Fruit fly (Drosophila melanogaster): Measurements from ENCODE around the gene Octalpha2R.

Octalpha2R gene

DNA sequence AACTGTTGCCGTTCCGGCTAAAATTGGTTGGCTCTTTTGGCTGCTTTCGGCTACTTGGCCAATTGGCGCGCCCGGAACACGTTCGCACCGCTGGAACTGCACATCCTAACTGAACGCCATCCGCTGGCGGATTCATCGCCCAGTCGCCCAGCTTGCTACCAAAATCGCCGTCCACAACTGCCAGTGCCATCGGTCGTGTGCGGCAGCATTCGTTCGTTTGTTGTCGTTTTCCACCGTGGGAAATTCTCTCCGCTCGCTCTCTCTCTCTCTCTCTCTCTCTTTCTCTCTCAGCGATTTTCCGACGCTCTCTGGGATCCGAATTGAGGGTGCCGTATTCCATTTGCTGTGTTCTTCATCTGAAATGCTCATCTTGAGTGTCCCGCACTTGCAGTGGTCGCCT lies at the start of gene Octalpha2R:
TSS of gene Octalpha2R (minus strand) at position 77 of the 400 bp plus-strand sequence.
- TF ChIP-seq noc (tag; optimal IDR thresholded peaks at IDR 0.05) = no peak

DNA sequence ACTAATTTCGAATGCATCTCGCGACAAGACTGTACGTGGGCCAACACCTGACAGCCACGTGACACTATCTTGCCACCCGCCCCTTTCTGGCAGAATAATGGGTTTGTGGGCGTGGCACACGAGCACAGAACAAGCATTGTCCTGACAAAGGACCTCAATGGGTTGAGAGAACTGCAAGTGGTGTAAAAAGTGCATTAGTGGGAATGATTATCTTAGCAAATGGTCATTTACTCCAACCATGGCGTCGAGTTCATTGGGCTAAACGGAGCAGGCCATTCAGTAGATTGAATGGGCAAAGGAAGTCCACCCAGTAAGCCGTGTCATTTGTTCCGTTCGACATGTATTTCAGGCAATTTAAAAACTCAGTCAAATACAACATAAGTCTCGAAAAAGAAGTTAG lies 48.8 kb upstream of the Octalpha2R start, which contains the start of gene CG14297:
TSS of gene CG14297 (plus strand) at position 301 of the 400 bp plus-strand sequence.
- no peak for TF ChIP-seq noc (tag; optimal IDR thresholded peaks at IDR 0.05)

DNA sequence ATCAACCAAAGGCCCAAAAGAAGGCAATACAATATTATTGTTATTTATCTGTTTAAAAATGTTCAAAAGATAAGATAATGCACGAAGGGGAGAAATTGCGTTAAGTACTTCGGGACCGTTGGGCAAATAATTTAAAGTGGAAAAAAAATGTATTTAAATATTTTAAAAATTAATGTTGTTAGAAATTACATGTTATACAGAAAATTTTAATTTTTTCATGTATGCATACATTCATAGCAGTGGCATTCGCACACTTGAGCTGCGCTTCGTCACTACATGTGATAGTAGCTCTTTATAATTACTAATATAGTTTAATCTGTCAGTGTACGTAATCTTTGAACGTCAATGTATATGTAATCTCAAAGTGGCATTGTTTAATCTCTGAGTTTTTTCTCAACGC lies 46.2 kb upstream of the Octalpha2R start:
- TF ChIP-seq noc (tag; optimal IDR thresholded peaks at IDR 0.05) = peak; percentile 67

DNA sequence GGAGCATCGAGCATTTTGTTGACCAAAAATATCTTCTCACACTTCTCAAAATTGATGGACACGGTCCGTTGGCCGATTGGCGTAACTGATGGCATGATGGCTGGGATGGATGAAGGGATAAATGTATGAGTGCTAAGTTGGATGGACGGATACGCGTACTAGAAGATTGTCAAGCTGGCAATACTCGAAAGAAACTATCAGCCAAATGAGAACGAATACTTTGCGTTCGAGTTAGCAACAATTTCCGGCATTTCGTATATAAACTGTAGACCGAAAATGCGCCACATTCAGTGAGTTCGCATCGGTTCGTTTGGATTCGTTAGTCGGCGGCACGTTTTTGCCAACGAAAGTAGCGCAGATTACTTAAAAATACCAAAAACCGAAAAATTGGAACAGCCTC lies 26.2 kb upstream of the Octalpha2R start, which contains the start of gene CG14298:
TSS of gene CG14298 (plus strand) at position 301 of the 400 bp plus-strand sequence.
- no peak for TF ChIP-seq noc (tag; optimal IDR thresholded peaks at IDR 0.05)

DNA sequence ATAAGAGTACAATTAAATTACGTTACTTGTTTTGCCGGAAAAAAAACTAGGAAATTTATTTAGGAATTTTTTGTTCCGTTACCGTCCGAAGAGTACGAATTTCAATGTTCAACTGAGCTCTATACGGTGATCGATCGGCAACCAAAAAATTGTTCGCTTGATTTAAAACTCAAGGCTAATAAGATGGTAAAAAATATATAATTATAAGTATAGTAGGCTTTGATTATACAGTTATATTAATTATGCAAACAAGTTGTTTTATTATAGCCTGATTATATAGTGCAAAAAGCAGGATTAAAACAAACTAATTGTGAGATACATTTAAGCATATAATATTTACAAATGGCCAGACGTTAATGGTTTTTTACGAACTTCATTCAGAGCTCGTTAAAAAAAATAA lies 2.7 kb upstream of the Octalpha2R start, which contains the start of gene CG31226:
TSS of gene CG31226 (minus strand) at position 101 of the 400 bp plus-strand sequence.
- TF ChIP-seq noc (tag; optimal IDR thresholded peaks at IDR 0.05) = no peak

DNA sequence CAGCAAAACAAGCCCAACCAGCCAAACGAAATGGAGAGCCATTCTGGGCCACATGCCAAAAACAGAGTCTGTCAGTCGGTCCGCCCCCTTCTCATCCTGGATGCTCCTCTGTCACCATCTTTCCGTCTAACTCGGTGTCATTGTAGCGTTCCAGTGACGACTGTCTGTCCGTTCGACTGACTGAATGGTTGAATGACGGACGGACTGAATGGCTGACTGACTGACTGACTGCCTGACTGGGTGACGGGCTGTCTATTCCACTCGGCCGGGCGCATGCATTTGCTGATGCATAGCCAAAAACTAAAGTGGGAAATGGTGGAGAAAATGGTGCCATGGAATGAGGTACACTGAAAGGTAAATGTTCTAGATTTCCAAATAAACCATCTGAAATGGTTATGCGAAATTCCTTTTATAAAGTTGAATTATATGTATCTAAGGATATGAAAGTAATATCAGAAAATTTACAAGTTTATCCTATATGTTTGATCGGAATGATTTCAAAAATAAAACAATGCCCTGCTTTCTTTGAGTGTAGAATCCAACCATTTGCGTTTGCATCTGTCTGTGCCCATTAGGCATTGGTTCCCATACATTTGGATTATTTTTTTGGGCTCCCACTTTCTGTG lies 44.6 kb downstream of the Octalpha2R start:
- no peak for TF ChIP-seq noc (tag; optimal IDR thresholded peaks at IDR 0.05)

DNA sequence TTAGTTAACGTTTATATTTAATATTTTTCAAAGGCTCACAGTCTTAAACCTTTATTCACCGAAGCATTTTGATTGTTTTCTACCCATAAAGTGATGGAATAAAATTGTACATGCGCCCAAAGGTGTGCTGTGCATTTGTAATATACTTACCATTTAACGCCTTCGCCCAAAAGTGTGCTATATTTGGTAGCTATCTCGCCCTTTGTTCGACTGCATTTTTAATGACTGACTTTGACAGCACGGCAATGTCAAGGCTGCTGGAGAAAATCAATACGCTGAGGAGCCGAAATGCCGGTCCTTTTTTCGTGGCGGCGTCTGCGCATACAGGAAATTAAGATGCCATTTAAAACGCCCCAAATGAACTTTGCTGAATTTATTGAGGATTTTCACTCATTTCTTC lies 50.3 kb downstream of the Octalpha2R start:
- TF ChIP-seq noc (tag; optimal IDR thresholded peaks at IDR 0.05) = no peak

DNA sequence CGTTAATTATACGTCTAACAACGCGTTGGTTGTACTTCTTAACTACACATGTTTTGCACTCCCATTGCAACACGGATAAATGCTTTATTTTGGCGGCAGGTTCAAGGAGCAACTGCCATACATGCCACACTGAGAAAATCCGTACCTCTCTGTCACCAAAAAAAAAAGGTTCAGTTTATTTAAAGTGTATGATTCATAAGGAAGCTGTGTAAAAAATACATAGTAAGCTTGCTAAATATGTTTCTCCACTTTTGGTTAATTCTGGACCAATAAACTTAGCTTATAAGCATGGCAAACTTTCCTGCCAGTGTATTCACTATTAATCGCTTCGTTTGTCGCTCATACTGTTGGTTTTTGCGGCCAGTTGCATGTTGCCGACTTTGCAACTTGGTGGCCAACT lies 52.8 kb downstream of the Octalpha2R start:
- no peak for TF ChIP-seq noc (tag; optimal IDR thresholded peaks at IDR 0.05)

DNA sequence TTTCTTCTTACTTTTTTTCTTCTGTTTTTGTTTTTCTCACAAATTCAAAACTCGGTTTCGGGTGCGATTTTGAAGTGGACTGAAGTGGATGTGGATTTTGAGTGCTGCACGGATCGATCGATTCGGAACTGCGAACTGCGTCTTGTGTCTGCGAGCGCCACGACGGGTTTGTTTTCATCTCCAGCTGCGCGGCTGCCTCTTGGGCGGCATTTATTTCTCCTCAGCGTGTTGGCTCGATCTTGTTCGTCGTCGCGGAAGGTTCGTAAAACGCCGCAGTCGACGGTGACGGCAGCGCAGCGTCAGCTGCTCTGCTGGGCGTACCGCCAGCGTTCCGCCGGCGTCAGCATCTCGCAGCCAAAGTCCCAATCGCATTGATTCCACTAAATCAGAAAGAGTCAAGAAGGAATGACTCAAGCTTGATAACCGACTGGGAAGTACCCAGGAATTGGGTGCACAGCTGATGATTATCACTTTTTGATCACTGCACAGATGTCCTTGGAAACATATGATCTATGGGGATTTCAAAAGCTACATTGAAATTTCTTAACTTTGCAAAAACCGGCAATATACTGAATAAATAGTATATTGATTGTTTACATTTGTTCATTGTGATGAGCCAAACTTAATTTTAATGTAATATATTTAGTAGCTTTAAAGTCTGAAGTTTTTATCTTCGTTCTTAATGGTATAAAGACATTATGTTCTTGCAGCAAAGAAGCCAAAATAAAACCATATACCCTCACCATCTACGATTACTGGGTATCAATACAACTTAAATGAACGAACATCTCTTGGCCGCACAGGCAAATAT lies 53.8 kb downstream of the Octalpha2R start, which contains the start of gene CG7720:
TSS of gene CG7720 (minus strand) at position 170 of the 811 bp plus-strand sequence.
- peak; percentile 17 for TF ChIP-seq noc (tag; optimal IDR thresholded peaks at IDR 0.05)

DNA sequence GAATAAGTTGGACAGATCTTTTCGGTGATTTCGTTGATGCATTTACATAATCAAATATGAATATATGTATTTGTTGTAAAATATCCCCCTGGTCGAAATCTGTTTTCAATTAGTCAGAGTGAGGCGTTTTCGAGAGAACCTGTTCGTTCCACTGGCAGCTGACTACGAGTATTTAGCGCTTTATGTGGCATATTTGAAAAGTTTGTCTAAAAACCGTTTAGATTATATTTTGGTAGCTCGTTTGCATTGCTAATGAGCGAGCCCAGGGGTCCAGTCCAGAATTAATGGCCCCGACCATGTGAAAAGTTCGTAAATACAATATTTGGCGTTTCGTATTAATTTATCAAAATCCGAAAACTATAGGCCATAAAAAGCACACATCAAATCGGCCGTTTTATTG lies 55.0 kb downstream of the Octalpha2R start:
- TF ChIP-seq noc (tag; optimal IDR thresholded peaks at IDR 0.05) = no peak

DNA sequence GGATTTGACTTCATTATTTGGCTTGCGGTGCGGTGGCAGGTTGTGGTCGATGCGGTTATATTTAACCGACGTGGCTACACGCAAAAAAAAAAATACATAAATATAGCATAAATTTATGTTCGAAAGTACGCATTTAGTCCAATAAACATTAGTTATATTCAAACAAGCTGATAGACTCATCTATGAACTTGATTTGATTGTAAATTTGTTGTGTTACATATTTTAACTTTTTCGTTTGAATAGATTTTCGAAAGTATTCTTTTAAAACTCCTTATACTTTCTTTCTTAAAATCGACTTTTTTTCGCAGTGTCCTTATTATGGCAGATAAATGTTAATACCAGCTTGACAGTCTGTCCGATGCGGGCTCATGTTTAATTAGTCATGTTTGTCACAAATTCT lies 58.4 kb downstream of the Octalpha2R start:
- TF ChIP-seq noc (tag; optimal IDR thresholded peaks at IDR 0.05) = no peak

DNA sequence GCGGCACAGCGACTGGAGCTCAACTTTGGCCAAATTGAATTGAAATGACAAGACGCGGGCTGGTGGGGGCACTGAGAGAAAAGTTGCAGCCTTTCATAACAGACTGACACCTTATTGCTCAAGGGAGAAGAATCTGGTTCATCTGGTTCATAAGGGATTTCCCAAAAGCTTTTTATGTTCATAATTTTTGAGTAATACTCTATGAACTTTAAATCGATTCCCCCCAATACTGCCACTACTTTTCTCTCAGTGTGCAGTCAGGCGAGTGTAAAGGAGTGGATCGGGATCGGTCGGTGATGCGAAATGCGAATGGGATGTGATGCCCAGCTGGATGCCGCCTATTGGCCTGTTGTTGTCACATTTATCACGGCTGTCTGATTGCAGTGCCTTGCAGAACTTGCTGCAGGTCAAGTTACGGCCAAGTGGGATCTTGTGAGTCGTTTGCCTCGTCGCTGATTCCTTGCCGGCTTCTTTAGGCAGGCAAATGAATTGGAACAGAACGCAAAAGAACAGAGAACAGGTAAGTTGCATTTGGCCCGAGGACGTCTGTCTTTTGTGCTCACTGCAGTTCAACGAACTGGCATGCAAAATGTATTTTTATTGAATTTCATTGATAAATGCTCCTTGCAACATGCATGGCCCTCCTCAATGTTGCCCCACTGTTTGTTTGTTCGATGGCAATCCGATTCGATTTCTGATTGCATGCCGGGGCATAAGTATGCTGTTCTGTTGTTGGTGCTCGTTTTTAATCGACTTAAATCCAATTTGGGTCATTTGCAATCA lies 60.5 kb downstream of the Octalpha2R start:
- TF ChIP-seq noc (tag; optimal IDR thresholded peaks at IDR 0.05) = no peak

DNA sequence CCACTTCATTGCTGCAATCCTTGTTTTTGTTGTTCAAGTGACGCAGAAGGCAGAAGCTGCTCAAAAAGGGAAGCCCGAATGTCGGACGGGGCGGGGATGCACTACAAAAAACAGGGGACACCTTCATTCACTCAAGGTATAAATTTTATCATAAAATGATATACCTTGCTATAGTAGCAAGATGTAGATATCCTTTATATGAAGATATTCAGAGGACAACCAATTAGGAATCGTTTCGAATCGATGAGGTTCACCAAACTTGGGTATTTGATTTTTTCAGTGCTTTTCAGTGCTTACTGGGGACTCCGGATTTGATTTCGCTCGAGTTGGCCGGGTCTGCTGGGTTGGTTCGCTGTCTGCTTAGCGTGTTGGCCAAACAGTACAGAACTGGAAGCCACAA lies 61.8 kb downstream of the Octalpha2R start:
- TF ChIP-seq noc (tag; optimal IDR thresholded peaks at IDR 0.05) = no peak

DNA sequence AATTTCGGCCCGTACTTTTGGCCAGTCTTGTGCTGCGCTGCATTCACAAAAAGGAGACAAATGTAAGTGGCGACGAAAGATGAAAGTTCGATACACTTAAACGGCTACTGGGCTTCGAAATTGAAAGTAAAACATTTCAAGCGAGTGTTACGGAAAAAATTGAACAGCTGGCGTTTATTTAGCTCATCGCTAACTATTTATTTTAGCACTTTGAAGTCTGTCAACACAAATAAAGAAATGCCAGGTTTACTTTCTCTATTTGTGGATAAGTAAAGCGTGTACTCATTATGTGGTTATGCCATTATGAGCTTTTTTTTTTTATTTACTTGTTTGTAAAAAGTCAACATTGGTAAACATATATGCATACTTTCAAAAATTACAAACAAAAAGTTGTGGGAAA lies 63.3 kb downstream of the Octalpha2R start:
- TF ChIP-seq noc (tag; optimal IDR thresholded peaks at IDR 0.05) = peak; percentile 53

DNA sequence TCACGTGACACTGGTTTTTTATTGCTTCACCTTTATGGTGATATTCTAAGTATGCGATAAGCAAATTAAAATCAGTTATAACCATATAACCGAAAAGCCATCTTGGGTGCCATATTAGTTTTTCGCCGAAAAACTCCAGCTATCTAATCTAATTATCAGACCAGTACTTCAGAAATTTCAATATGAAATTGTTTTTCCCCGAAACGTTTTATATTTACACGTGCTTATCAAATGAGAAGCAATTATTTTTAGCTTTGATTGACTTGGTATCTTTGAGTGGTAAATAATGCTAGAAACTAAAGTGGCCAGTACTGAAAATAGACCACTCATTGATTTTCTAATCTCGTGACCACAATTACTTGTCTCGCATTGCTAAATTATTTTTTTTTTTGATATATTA lies 65.8 kb downstream of the Octalpha2R start:
- TF ChIP-seq noc (tag; optimal IDR thresholded peaks at IDR 0.05) = no peak

Measured in whole organism, larva.